Worm (Caenorhabditis elegans) whole organism, early embryonic: ENCODE measurements around the gene M03E7.1.
"Not testable (repeated sequence)": the region's sequence is repeated elsewhere in the genome, so short reads cannot be mapped to it uniquely, and the experiment has no call there.

Experiments
- B0310.2 ChIP-seq: sonication (generic microtip); optimal IDR thresholded peaks from 2 replicates; lab custom pipeline; 2016; ENCODE audit warnings: mild to moderate bottlenecking, missing genetic modification characterization, missing compliant biosample characterization
- F13C5.2 ChIP-seq: sonication (generic microtip); optimal IDR thresholded peaks from 2 replicates; lab custom pipeline; 2017; ENCODE audit warnings: mild to moderate bottlenecking, missing genetic modification characterization, inconsistent platforms, missing compliant biosample characterization
- ama-1 ChIP-seq: fragments of 150-350 bp; optimal IDR thresholded peaks from 2 replicates; lab custom pipeline; 2014
- flt-1 ChIP-seq: fragments of 200-800 bp; sonication (Bioruptor generic); IDR thresholded peaks from 2 replicates; pipeline ENCODE4 v1.3.6; 2022; ENCODE audit warnings: missing genetic modification characterization, missing compliant biosample characterization
- hmbx-1 ChIP-seq: sonication (generic microtip); optimal IDR thresholded peaks from 2 replicates; lab custom pipeline; 2016; ENCODE audit warnings: mild to moderate bottlenecking, missing genetic modification characterization, missing compliant biosample characterization
- hmg-4 ChIP-seq: fragments of 200-800 bp; sonication (Bioruptor generic); optimal IDR thresholded peaks from 2 replicates; lab custom pipeline; 2018; ENCODE audit warnings: mild to moderate bottlenecking, missing genetic modification characterization, missing compliant biosample characterization
- scrt-1 ChIP-seq: fragments of 200-800 bp; sonication (Bioruptor generic); IDR thresholded peaks from 2 replicates; pipeline ENCODE4 v1.3.6; 2022; ENCODE audit warnings: missing genetic modification characterization, missing compliant biosample characterization

- not testable (repeated sequence) for TF ChIP-seq F13C5.2 (tag; lab: Kevin White, UChicago); flt-1 (GFP tag; lab: Robert Waterston, UW); ama-1 (lab: Kevin White, UChicago); hmbx-1; hmg-4 (GFP tag; lab: Kevin White, UChicago); scrt-1; B0310.2 (tag; lab: Kevin White, UChicago)
Observed at ce11 chrV:5640072-5640471, 18.6 kb downstream of the M03E7.1 start.
